Fruit fly (Drosophila melanogaster): ENCODE data around the gene Npc2e.
A peak's percentile ranks its signal among the peaks of the same experiment; 100 is the strongest.

The Npc2e gene

DNA sequence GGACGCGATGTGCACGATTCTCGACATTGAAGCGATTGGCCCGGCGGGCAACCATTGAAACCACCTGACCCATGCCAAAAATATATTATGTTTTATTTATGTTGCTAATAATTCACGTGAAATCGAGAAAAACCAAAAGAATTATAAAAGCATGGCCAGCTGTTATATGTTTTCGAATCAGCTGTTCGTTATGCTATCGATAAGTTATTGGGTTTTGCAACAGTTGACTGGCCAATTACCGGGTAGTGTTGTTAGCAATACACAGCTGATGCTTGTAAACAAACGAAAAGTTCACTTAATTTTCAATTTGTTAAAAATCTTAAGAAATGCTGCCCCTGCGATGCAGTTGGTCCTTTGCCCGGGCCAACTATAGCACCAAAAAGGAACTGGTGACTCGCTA is 7.8 kb upstream of the Npc2e start, which contains the start of the genes CG11722 and mtTFB2:
CG11722 (minus strand) TSS at position 200 of the 400 bp plus-strand sequence.
mtTFB2 (plus strand) TSS at position 232 of the 400 bp plus-strand sequence.
- TF ChIP-seq Nf-YA (GFP tag; IDR thresholded peaks at IDR 0.05), result no peak
- no peak for TF ChIP-seq CG7963 (GFP tag; IDR thresholded peaks at IDR 0.05; ENCODE audit: partially characterized antibody)
- no peak for TF ChIP-seq jing (GFP tag; optimal IDR thresholded peaks at IDR 0.05)
- TF ChIP-seq wdn (GFP tag; IDR thresholded peaks at IDR 0.05), result no peak
- no peak for TF ChIP-seq CG3065 (GFP tag; optimal IDR thresholded peaks at IDR 0.05)
- no peak for TF ChIP-seq ato (GFP tag; IDR thresholded peaks at IDR 0.05; ENCODE audit: partially characterized antibody)
- TF ChIP-seq Pdp1 (GFP tag; optimal IDR thresholded peaks at IDR 0.05), result peak in 1 of 2 experiments; percentile 84
- TF ChIP-seq Hmx (GFP tag; optimal IDR thresholded peaks at IDR 0.05), result no peak
- peak; percentile 69 for TF ChIP-seq CG13287 (GFP tag; IDR thresholded peaks at IDR 0.05; ENCODE audit: partially characterized antibody)
- TF ChIP-seq Dref (GFP tag; IDR thresholded peaks at IDR 0.05), result peak; percentile 68
- TF ChIP-seq zen (tag; optimal IDR thresholded peaks at IDR 0.05), result peak; percentile 8
- 0 out of 3 replicates have a peak, but pooled peaks have one; percentile 47 for TF ChIP-seq HLH4C (GFP tag; IDR thresholded peaks at IDR 0.05; ENCODE audit: partially characterized antibody)
- peak; percentile 90 for TF ChIP-seq scrt (GFP tag; optimal IDR thresholded peaks at IDR 0.05)
- TF ChIP-seq seq (GFP tag; IDR thresholded peaks at IDR 0.05), result no peak
- TF ChIP-seq CG1603 (tag; optimal IDR thresholded peaks at IDR 0.05), result peak; percentile 21
- no peak for TF ChIP-seq Ets65A (GFP tag)
- no peak for TF ChIP-seq ase (GFP tag; IDR thresholded peaks at IDR 0.05)
- no peak for TF ChIP-seq nau (GFP tag; optimal IDR thresholded peaks at IDR 0.05)
- TF ChIP-seq CG10654 (GFP tag; optimal IDR thresholded peaks at IDR 0.05), result no peak
- peak; percentile 45 for TF ChIP-seq CG15514 (GFP tag; optimal IDR thresholded peaks at IDR 0.05)
- TF ChIP-seq Rfx (GFP tag; IDR thresholded peaks at IDR 0.05), result peak; percentile 49
- peak; percentile 2 for TF ChIP-seq gfzf (GFP tag; optimal IDR thresholded peaks at IDR 0.05)
- no peak for TF ChIP-seq CG1647 (GFP tag; optimal IDR thresholded peaks at IDR 0.05)
- no peak for TF ChIP-seq CG12299 (tag; optimal IDR thresholded peaks at IDR 0.05)
- TF ChIP-seq ken (GFP tag; IDR thresholded peaks at IDR 0.05), result no peak
- TF ChIP-seq BEAF-32 (GFP tag; optimal IDR thresholded peaks at IDR 0.05), result peak; percentile 33
- peak; percentile 21 for TF ChIP-seq CG34376 (GFP tag; optimal IDR thresholded peaks at IDR 0.05)
- no peak for TF ChIP-seq CG13123 (GFP tag; optimal IDR thresholded peaks at IDR 0.05)
- no peak for TF ChIP-seq sob (GFP tag; IDR thresholded peaks at IDR 0.05)
- no peak for TF ChIP-seq CG30431 (GFP tag; optimal IDR thresholded peaks at IDR 0.05)
- TF ChIP-seq chif (GFP tag; optimal IDR thresholded peaks at IDR 0.05), result no peak
- no peak for TF ChIP-seq Fer2 (tag; optimal IDR thresholded peaks at IDR 0.05)
- TF ChIP-seq CG17612 (GFP tag; IDR thresholded peaks at IDR 0.05), result no peak
- no peak for TF ChIP-seq CG14050 (GFP tag; IDR thresholded peaks at IDR 0.05)
- TF ChIP-seq BtbVII (GFP tag; optimal IDR thresholded peaks at IDR 0.05), result no peak
- no peak for TF ChIP-seq Dip3 (GFP tag; optimal IDR thresholded peaks at IDR 0.05)
- TF ChIP-seq Opbp (GFP tag; IDR thresholded peaks at IDR 0.05; ENCODE audit: partially characterized antibody), result no peak; the same call in 2 of the 3 replicates
- no peak for TF ChIP-seq fu2 (GFP tag; optimal IDR thresholded peaks at IDR 0.05)
- peak; percentile 92 for TF ChIP-seq CG18011 (GFP tag; optimal IDR thresholded peaks at IDR 0.05)
- peak; percentile 72 for TF ChIP-seq Dll (GFP tag; IDR thresholded peaks at IDR 0.05; ENCODE audit: partially characterized antibody)
- no peak for TF ChIP-seq sens-2 (GFP tag; IDR thresholded peaks at IDR 0.05)
- no peak for TF ChIP-seq p53 (GFP tag; optimal IDR thresholded peaks at IDR 0.05)
- no peak for TF ChIP-seq HLHmδ (GFP tag; optimal IDR thresholded peaks at IDR 0.05)
- TF ChIP-seq CoRest (tag; optimal IDR thresholded peaks at IDR 0.05), result no peak
- no peak for TF ChIP-seq pfk (GFP tag; optimal IDR thresholded peaks at IDR 0.05)
- no peak for TF ChIP-seq gsb (GFP tag; IDR thresholded peaks at IDR 0.05)
- TF ChIP-seq Med (GFP tag), result peak; percentile 29
- TF ChIP-seq CG18619 (GFP tag; optimal IDR thresholded peaks at IDR 0.05), result no peak
- no peak for TF ChIP-seq fd96Cb (tag; optimal IDR thresholded peaks at IDR 0.05)
- TF ChIP-seq luna (GFP tag; optimal IDR thresholded peaks at IDR 0.05), result no peak
- TF ChIP-seq Optix (GFP tag; IDR thresholded peaks at IDR 0.05), result no peak
